Fruit fly (Drosophila melanogaster): ENCODE results near the gene CG17841.

CG17841 gene

dm6 chrX:10386183-10386582 lies 18.3 kb downstream of the CG17841 start:
- no peak for TF ChIP-seq Dfd (GFP tag; optimal IDR thresholded peaks at IDR 0.05)
- TF ChIP-seq OdsH (GFP tag; optimal IDR thresholded peaks at IDR 0.05), result no peak
- TF ChIP-seq h (GFP tag; optimal IDR thresholded peaks at IDR 0.05), result no peak
- no peak for TF ChIP-seq dmrt93B (GFP tag; optimal IDR thresholded peaks at IDR 0.05)
- TF ChIP-seq brk (GFP tag; optimal IDR thresholded peaks at IDR 0.05), result no peak
- TF ChIP-seq Vsx2 (GFP tag; optimal IDR thresholded peaks at IDR 0.05; ENCODE audit: partially characterized antibody), result no peak
- TF ChIP-seq Rel (GFP tag; optimal IDR thresholded peaks at IDR 0.05), result no peak
- TF ChIP-seq Rel (tag; optimal IDR thresholded peaks at IDR 0.05), result no peak
- no peak for TF ChIP-seq woc (GFP tag; optimal IDR thresholded peaks at IDR 0.05)
- no peak for TF ChIP-seq Myc (optimal IDR thresholded peaks at IDR 0.05)
- TF ChIP-seq Abd-B (GFP tag; optimal IDR thresholded peaks at IDR 0.05), result no peak
- no peak for TF ChIP-seq Dif (GFP tag; optimal IDR thresholded peaks at IDR 0.05; ENCODE audit: partially characterized antibody)
- no peak for TF ChIP-seq dsf (GFP tag; optimal IDR thresholded peaks at IDR 0.05; ENCODE audit: borderline replicate concordance)
- no peak for TF ChIP-seq jim (GFP tag; optimal IDR thresholded peaks at IDR 0.05)
- no peak for TF ChIP-seq N (GFP tag; optimal IDR thresholded peaks at IDR 0.05)

dm6 chrX:10386810-10387340 lies 19.0 kb downstream of the CG17841 start:
- TF ChIP-seq psq (GFP tag; optimal IDR thresholded peaks at IDR 0.05) (no peak), foxo (GFP tag; optimal IDR thresholded peaks at IDR 0.05) (no peak), Hnf4 (GFP tag; optimal IDR thresholded peaks at IDR 0.05) (no peak), Rel (GFP tag; optimal IDR thresholded peaks at IDR 0.05) (no peak), Rel (tag; optimal IDR thresholded peaks at IDR 0.05) (no peak), Hr83 (GFP tag; optimal IDR thresholded peaks at IDR 0.05; ENCODE audit: poor library complexity, severe bottlenecking) (no peak), woc (GFP tag; optimal IDR thresholded peaks at IDR 0.05) (no peak), Myc (optimal IDR thresholded peaks at IDR 0.05) (no peak), Abd-B (GFP tag; optimal IDR thresholded peaks at IDR 0.05) (no peak), HLH106 (tag; optimal IDR thresholded peaks at IDR 0.05) (no peak), CG32264 (GFP tag; optimal IDR thresholded peaks at IDR 0.05) (no peak)

- TF ChIP-seq Hnf4 (GFP tag; optimal IDR thresholded peaks at IDR 0.05) (peak; percentile 56), Dif (GFP tag; optimal IDR thresholded peaks at IDR 0.05; ENCODE audit: partially characterized antibody) (no peak), usp (GFP tag; optimal IDR thresholded peaks at IDR 0.05) (no peak), N (GFP tag; optimal IDR thresholded peaks at IDR 0.05) (no peak), psq (GFP tag; optimal IDR thresholded peaks at IDR 0.05) (peak; percentile 47), pan (optimal IDR thresholded peaks at IDR 0.05) (no peak), Abd-B (GFP tag; optimal IDR thresholded peaks at IDR 0.05) (no peak), jim (GFP tag; optimal IDR thresholded peaks at IDR 0.05) (no peak), OdsH (GFP tag; optimal IDR thresholded peaks at IDR 0.05) (peak; percentile 53), woc (GFP tag; optimal IDR thresholded peaks at IDR 0.05) (peak; percentile 2), CG9705 (GFP tag; optimal IDR thresholded peaks at IDR 0.05) (no peak), CG32264 (GFP tag; optimal IDR thresholded peaks at IDR 0.05) (no peak), Mio (GFP tag; optimal IDR thresholded peaks at IDR 0.05) (no peak), dmrt93B (GFP tag; optimal IDR thresholded peaks at IDR 0.05) (peak; percentile 23), Sp1 (GFP tag; optimal IDR thresholded peaks at IDR 0.05) (no peak), h (GFP tag; optimal IDR thresholded peaks at IDR 0.05) (peak; percentile 69), ey (GFP tag; optimal IDR thresholded peaks at IDR 0.05) (peak; percentile 65), Hr83 (GFP tag; optimal IDR thresholded peaks at IDR 0.05; ENCODE audit: poor library complexity, severe bottlenecking) (no peak), rgr (GFP tag; optimal IDR thresholded peaks at IDR 0.05) (peak; percentile 57), sv (GFP tag; optimal IDR thresholded peaks at IDR 0.05) (no peak), GATAd (GFP tag; optimal IDR thresholded peaks at IDR 0.05) (peak; percentile 2), fru (GFP tag; optimal IDR thresholded peaks at IDR 0.05) (peak; percentile 65), brk (GFP tag; optimal IDR thresholded peaks at IDR 0.05) (no peak), CrebA (GFP tag; optimal IDR thresholded peaks at IDR 0.05; ENCODE audit: borderline replicate concordance) (no peak), Hr78 (GFP tag; optimal IDR thresholded peaks at IDR 0.05) (no peak), Vsx2 (GFP tag; optimal IDR thresholded peaks at IDR 0.05; ENCODE audit: partially characterized antibody) (no peak), Jra (GFP tag; optimal IDR thresholded peaks at IDR 0.05) (no peak), dsf (GFP tag; optimal IDR thresholded peaks at IDR 0.05; ENCODE audit: borderline replicate concordance) (no peak), tai (GFP tag; optimal IDR thresholded peaks at IDR 0.05) (no peak), Myc (optimal IDR thresholded peaks at IDR 0.05) (no peak), HLH106 (tag; optimal IDR thresholded peaks at IDR 0.05) (peak; percentile 42), Rel (GFP tag; optimal IDR thresholded peaks at IDR 0.05) (no peak), Rel (tag; optimal IDR thresholded peaks at IDR 0.05) (no peak), br (GFP tag; optimal IDR thresholded peaks at IDR 0.05) (peak; percentile 39), sage (GFP tag; optimal IDR thresholded peaks at IDR 0.05) (no peak), Dfd (GFP tag; optimal IDR thresholded peaks at IDR 0.05) (no peak), foxo (GFP tag; optimal IDR thresholded peaks at IDR 0.05) (peak in 1 of 2 experiments; percentile 70), lola (GFP tag; optimal IDR thresholded peaks at IDR 0.05) (no peak), dl (GFP tag; optimal IDR thresholded peaks at IDR 0.05; ENCODE audit: insufficient read depth in 1 of 2, partially characterized antibody in 2 of 2) (no peak)
These were observed 19.8 kb downstream of the CG17841 start for dm6 chrX:10387672-10388071.

All from whole organism, wandering third instar larva.